Worm (Caenorhabditis elegans) whole organism, early embryonic: ENCODE results near the gene srw-22.

Experiments used
- B0310.2 ChIP-seq: sonication (generic microtip); optimal IDR thresholded peaks from 2 replicates; lab custom pipeline; 2016; ENCODE audit warnings: mild to moderate bottlenecking, missing genetic modification characterization, missing compliant biosample characterization
- F13C5.2 ChIP-seq: sonication (generic microtip); optimal IDR thresholded peaks from 2 replicates; lab custom pipeline; 2017; ENCODE audit warnings: mild to moderate bottlenecking, missing genetic modification characterization, inconsistent platforms, missing compliant biosample characterization
- aly-1 ChIP-seq: sonication (generic microtip); optimal IDR thresholded peaks from 2 replicates; lab custom pipeline; 2016; ENCODE audit warnings: missing genetic modification characterization, missing compliant biosample characterization
- ama-1 ChIP-seq: fragments of 150-350 bp; optimal IDR thresholded peaks from 2 replicates; lab custom pipeline; 2014
- ceh-13 ChIP-seq: fragments of 200-800 bp; sonication (Bioruptor generic); optimal IDR thresholded peaks from 2 replicates; lab custom pipeline; 2018; ENCODE audit warnings: mild to moderate bottlenecking, missing genetic modification characterization, missing compliant biosample characterization
- ceh-36 ChIP-seq: sonication (generic microtip); optimal IDR thresholded peaks from 2 replicates; lab custom pipeline; 2016; ENCODE audit warnings: missing genetic modification characterization, inconsistent platforms, missing compliant biosample characterization
- ets-7 ChIP-seq: sonication (generic microtip); optimal IDR thresholded peaks from 2 replicates; lab custom pipeline; 2016; ENCODE audit warnings: missing genotype, missing genetic modification characterization, missing compliant biosample characterization
- flt-1 ChIP-seq: fragments of 200-800 bp; sonication (Bioruptor generic); IDR thresholded peaks from 2 replicates; pipeline ENCODE4 v1.3.6; 2022; ENCODE audit warnings: missing genetic modification characterization, missing compliant biosample characterization
- hmbx-1 ChIP-seq: sonication (generic microtip); optimal IDR thresholded peaks from 2 replicates; lab custom pipeline; 2016; ENCODE audit warnings: mild to moderate bottlenecking, missing genetic modification characterization, missing compliant biosample characterization
- hmg-4 ChIP-seq: fragments of 200-800 bp; sonication (Bioruptor generic); optimal IDR thresholded peaks from 2 replicates; lab custom pipeline; 2018; ENCODE audit warnings: mild to moderate bottlenecking, missing genetic modification characterization, missing compliant biosample characterization
- hnd-1 ChIP-seq: sonication (generic microtip); optimal IDR thresholded peaks from 2 replicates; lab custom pipeline; 2016; ENCODE audit warnings: missing genetic modification characterization, missing compliant biosample characterization
- pes-1 ChIP-seq: fragments of 200-800 bp; sonication (Bioruptor generic); IDR thresholded peaks from 2 replicates; pipeline ENCODE4 v1.3.6; 2022; ENCODE audit warnings: missing genetic modification reagents, missing genetic modification characterization, missing compliant biosample characterization
- scrt-1 ChIP-seq: fragments of 200-800 bp; sonication (Bioruptor generic); IDR thresholded peaks from 2 replicates; pipeline ENCODE4 v1.3.6; 2022; ENCODE audit warnings: missing genetic modification characterization, missing compliant biosample characterization
- sea-1 ChIP-seq: fragments of 200-800 bp; sonication (Bioruptor generic); conservative IDR thresholded peaks from 2 replicates; pipeline ENCODE4 v1.3.6; 2022; ENCODE audit warnings: missing genetic modification characterization, missing compliant biosample characterization
- tbx-11 ChIP-seq: fragments of 200-800 bp; sonication (Bioruptor generic); IDR thresholded peaks from 2 replicates; pipeline ENCODE4 v1.3.6; 2022; ENCODE audit warnings: missing genetic modification characterization, missing compliant biosample characterization
- tbx-37 ChIP-seq: fragments of 200-800 bp; sonication (Bioruptor generic); conservative IDR thresholded peaks from 2 replicates; pipeline ENCODE4 v1.3.6; 2022; ENCODE audit warnings: missing genetic modification reagents, missing genetic modification characterization, missing compliant biosample characterization
- tra-4 ChIP-seq: sonication (generic microtip); optimal IDR thresholded peaks from 2 replicates; lab custom pipeline; 2017; ENCODE audit warnings: missing genetic modification characterization, missing compliant biosample characterization

srw-22 gene

ce11 chrV:15315827-15316527 lies 47.6 kb downstream of the srw-22 start, which contains the start of the genes srt-22 and nhr-246:
Gene srt-22, minus strand, starts transcription at chrV:15315927.
Gene nhr-246, plus strand, starts transcription at chrV:15316477.
- no peak for TF ChIP-seq ama-1 (lab: Kevin White, UChicago)
- TF ChIP-seq B0310.2 (tag; lab: Kevin White, UChicago): no peak
- no peak for TF ChIP-seq tra-4 (tag; lab: Kevin White, UChicago)
- TF ChIP-seq ets-7 (tag; lab: Kevin White, UChicago): no peak
- no peak for TF ChIP-seq flt-1 (GFP tag; lab: Robert Waterston, UW)
- no peak for TF ChIP-seq hmbx-1 (tag; lab: Kevin White, UChicago)
- no peak for TF ChIP-seq tbx-37 (GFP tag; lab: Robert Waterston, UW)
- no peak for TF ChIP-seq ceh-13 (GFP tag; lab: Kevin White, UChicago)
- no peak for TF ChIP-seq F13C5.2 (tag; lab: Kevin White, UChicago)
- no peak for TF ChIP-seq hnd-1 (tag; lab: Kevin White, UChicago)
- no peak for TF ChIP-seq sea-1 (GFP tag; lab: Robert Waterston, UW)
- no peak for TF ChIP-seq tbx-11 (GFP tag; lab: Robert Waterston, UW)

- TF ChIP-seq scrt-1: no peak
- TF ChIP-seq pes-1: no peak
- TF ChIP-seq tbx-37 (GFP tag; lab: Robert Waterston, UW): no peak
- TF ChIP-seq flt-1 (GFP tag; lab: Robert Waterston, UW): no peak
- no peak for TF ChIP-seq hmg-4
- no peak for TF ChIP-seq ets-7 (tag; lab: Kevin White, UChicago)
- no peak for TF ChIP-seq aly-1 (tag; lab: Kevin White, UChicago)
- no peak for TF ChIP-seq tra-4 (tag; lab: Kevin White, UChicago)
- TF ChIP-seq sea-1 (GFP tag; lab: Robert Waterston, UW): no peak
- TF ChIP-seq hnd-1 (tag; lab: Kevin White, UChicago): no peak
- TF ChIP-seq ceh-13 (GFP tag; lab: Kevin White, UChicago): no peak
- TF ChIP-seq ama-1 (lab: Kevin White, UChicago): no peak
- TF ChIP-seq F13C5.2 (tag; lab: Kevin White, UChicago): no peak
- TF ChIP-seq tbx-11 (GFP tag; lab: Robert Waterston, UW): no peak
- TF ChIP-seq ceh-36 (tag; lab: Kevin White, UChicago): no peak
- TF ChIP-seq B0310.2 (tag; lab: Kevin White, UChicago): no peak
- no peak for TF ChIP-seq hmbx-1 (tag; lab: Kevin White, UChicago)
Observed at ce11 chrV:15318638-15319037, 50.2 kb downstream of the srw-22 start, which contains the start of gene nhr-291. Gene nhr-291, plus strand, starts transcription at chrV:15318961.
